Fruit fly (Drosophila melanogaster) whole organism, embryonic: Measurements from ENCODE around the gene tws.

Experiments used
- B-H2 ChIP-seq: fragments of 200-800 bp; sonication (Bioruptor generic); optimal IDR thresholded peaks from 2 replicates; lab custom pipeline; 2018; ENCODE audit warnings: missing biosample characterization, mild to moderate bottlenecking, missing genetic modification characterization
- Bdp1 ChIP-seq: fragments of 200-800 bp; sonication (Bioruptor generic); optimal IDR thresholded peaks from 3 replicates; lab custom pipeline; 2016; ENCODE audit warnings: missing biosample characterization, missing genetic modification characterization
- CG12391 ChIP-seq: fragments of 200-800 bp; sonication (Bioruptor generic); optimal IDR thresholded peaks from 3 replicates; lab custom pipeline; 2018; ENCODE audit warnings: missing biosample characterization, mild to moderate bottlenecking, missing genetic modification characterization, moderate library complexity
- CG12659 ChIP-seq: fragments of 200-800 bp; sonication (Bioruptor generic); optimal IDR thresholded peaks from 3 replicates; lab custom pipeline; 2017; ENCODE audit warnings: mild to moderate bottlenecking, missing biosample characterization, missing genetic modification reagents, missing genetic modification characterization
- CG12769 ChIP-seq: fragments of 200-800 bp; sonication (Bioruptor generic); optimal IDR thresholded peaks from 2 replicates; lab custom pipeline; 2019; ENCODE audit warnings: missing biosample characterization, mild to moderate bottlenecking, missing genetic modification characterization, moderate library complexity
- CG13624 ChIP-seq: fragments of 200-800 bp; sonication (Bioruptor generic); optimal IDR thresholded peaks from 2 replicates; lab custom pipeline; 2016; ENCODE audit warnings: missing biosample characterization, missing genetic modification characterization
- CG15514 ChIP-seq: fragments of 200-800 bp; sonication (Bioruptor generic); optimal IDR thresholded peaks from 3 replicates; lab custom pipeline; 2017; ENCODE audit warnings: missing biosample characterization, missing genetic modification characterization, mild to moderate bottlenecking, moderate library complexity, missing genetic modification reagents
- CG15601 ChIP-seq: fragments of 200-800 bp; sonication (Bioruptor generic); optimal IDR thresholded peaks from 3 replicates; lab custom pipeline; 2019; ENCODE audit warnings: missing biosample characterization, mild to moderate bottlenecking, missing genetic modification characterization, moderate library complexity
- CG1602 ChIP-seq: fragments of 200-800 bp; sonication (Bioruptor generic); optimal IDR thresholded peaks from 3 replicates; lab custom pipeline; 2016; ENCODE audit warnings: missing biosample characterization, missing genetic modification characterization
- CG17385 ChIP-seq: fragments of 200-800 bp; sonication (Bioruptor generic); optimal IDR thresholded peaks from 3 replicates; lab custom pipeline; 2018; ENCODE audit warnings: missing biosample characterization, mild to moderate bottlenecking, missing genetic modification characterization
- CG17802 ChIP-seq: fragments of 200-800 bp; sonication (Bioruptor generic); optimal IDR thresholded peaks from 2 replicates; lab custom pipeline; 2018; ENCODE audit warnings: missing biosample characterization, mild to moderate bottlenecking, missing genetic modification characterization, moderate library complexity
- CG18011 ChIP-seq: fragments of 200-800 bp; sonication (Bioruptor generic); optimal IDR thresholded peaks from 2 replicates; lab custom pipeline; 2017; ENCODE audit warnings: missing biosample characterization, missing genetic modification characterization, mild to moderate bottlenecking, moderate library complexity, missing genotype
- CG42726 ChIP-seq: fragments of 200-800 bp; sonication (Bioruptor generic); IDR thresholded peaks from 2 replicates; pipeline ENCODE4 v1.3.6; 2022; ENCODE audit warnings: missing biosample characterization, missing genetic modification characterization; ENCODE audit not compliant: partially characterized antibody
- CG4328 ChIP-seq: fragments of 200-800 bp; sonication (Bioruptor generic); optimal IDR thresholded peaks from 3 replicates; lab custom pipeline; 2017; ENCODE audit warnings: missing biosample characterization, missing genetic modification reagents, missing genetic modification characterization
- CG4730 ChIP-seq: fragments of 200-800 bp; sonication (Bioruptor generic); IDR thresholded peaks from 2 replicates; pipeline ENCODE4 v1.3.6; 2022; ENCODE audit warnings: missing biosample characterization, missing genetic modification characterization
- CG6791 ChIP-seq: fragments of 200-800 bp; sonication (Bioruptor generic); IDR thresholded peaks from 3 replicates; pipeline ENCODE4 v1.3.6; 2022; ENCODE audit warnings: missing biosample characterization, missing genetic modification characterization; ENCODE audit not compliant: partially characterized antibody
- CG7556 ChIP-seq: fragments of 200-800 bp; sonication (Bioruptor generic); optimal IDR thresholded peaks from 2 replicates; lab custom pipeline; 2017; ENCODE audit warnings: missing biosample characterization, mild to moderate bottlenecking, missing genetic modification characterization
- CG9609 ChIP-seq: fragments of 200-800 bp; sonication (Bioruptor generic); optimal IDR thresholded peaks from 3 replicates; lab custom pipeline; 2016; ENCODE audit warnings: missing biosample characterization, missing genetic modification characterization
- D19B ChIP-seq: fragments of 200-800 bp; sonication (Bioruptor generic); optimal IDR thresholded peaks from 2 replicates; lab custom pipeline; 2017; ENCODE audit warnings: missing biosample characterization, mild to moderate bottlenecking, missing genetic modification characterization
- Deaf1 ChIP-seq: fragments of 200-800 bp; optimal IDR thresholded peaks from 3 replicates; lab custom pipeline; 2019; ENCODE audit warnings: missing biosample characterization, mild to moderate bottlenecking, missing genetic modification characterization, moderate library complexity
- H15 ChIP-seq: fragments of 200-800 bp; sonication (Bioruptor generic); IDR thresholded peaks from 3 replicates; pipeline ENCODE4 v1.3.6; 2022; ENCODE audit warnings: missing biosample characterization, missing genetic modification characterization
- HLH54F ChIP-seq: fragments of 200-800 bp; sonication (Bioruptor generic); optimal IDR thresholded peaks from 3 replicates; lab custom pipeline; 2016; ENCODE audit warnings: missing biosample characterization, missing genetic modification characterization
- Hr3 ChIP-seq: fragments of 200-800 bp; sonication (Bioruptor generic); optimal IDR thresholded peaks from 3 replicates; lab custom pipeline; 2016; ENCODE audit warnings: missing biosample characterization, missing genetic modification characterization
- Hr39 ChIP-seq: fragments of >200 bp; optimal IDR thresholded peaks from 2 replicates; lab custom pipeline; 2017
- Hr51 ChIP-seq, 2 experiments: fragments of 200-800 bp; sonication (Bioruptor generic); optimal IDR thresholded peaks; 2 replicates in 1 of 2; 3 replicates in 1 of 2; lab custom pipeline; 2016 to 2018; ENCODE audit warnings: missing biosample characterization in 2 of 2, missing genetic modification characterization in 2 of 2, mild to moderate bottlenecking in 1 of 2, moderate library complexity in 1 of 2
- Mad ChIP-seq: fragments of 200-800 bp; sonication (Bioruptor generic); optimal IDR thresholded peaks from 2 replicates; lab custom pipeline; 2016; ENCODE audit warnings: missing biosample characterization, missing genetic modification characterization
- Med ChIP-seq: fragments of 200-800 bp; sonication (Bioruptor generic); peaks from one replicate; lab custom pipeline; 2016; ENCODE audit warnings: missing biosample characterization, missing genetic modification characterization, mild to moderate bottlenecking, inconsistent platforms, moderate library complexity
- Mrtf ChIP-seq: fragments of 200-800 bp; sonication (Bioruptor generic); IDR thresholded peaks from 3 replicates; pipeline ENCODE4 v1.3.6; 2022; ENCODE audit warnings: missing biosample characterization, missing genetic modification characterization
- Myb ChIP-seq: fragments of 200-800 bp; sonication (Bioruptor generic); optimal IDR thresholded peaks from 2 replicates; lab custom pipeline; 2016; ENCODE audit warnings: missing biosample characterization, missing genetic modification characterization
- NC2β ChIP-seq: fragments of 200-800 bp; sonication (Bioruptor generic); optimal IDR thresholded peaks from 2 replicates; lab custom pipeline; 2016; ENCODE audit warnings: missing biosample characterization, missing genetic modification characterization
- Nf-YB ChIP-seq: fragments of 200-800 bp; sonication (Bioruptor generic); optimal IDR thresholded peaks from 3 replicates; lab custom pipeline; 2019; ENCODE audit warnings: missing biosample characterization, mild to moderate bottlenecking, missing genetic modification characterization, moderate library complexity
- Ravus ChIP-seq: fragments of 200-800 bp; sonication (Bioruptor generic); IDR thresholded peaks from 2 replicates; pipeline ENCODE4 v1.3.6; 2022; ENCODE audit warnings: missing biosample characterization, missing genetic modification characterization
- ab ChIP-seq: fragments of 200-800 bp; sonication (Bioruptor generic); optimal IDR thresholded peaks from 2 replicates; lab custom pipeline; 2016; ENCODE audit warnings: missing biosample characterization, missing genetic modification characterization
- aop ChIP-seq: fragments of 200-800 bp; sonication (Bioruptor generic); IDR thresholded peaks from 2 replicates; pipeline ENCODE4 v1.3.6; 2022; ENCODE audit warnings: missing biosample characterization, missing genetic modification characterization
- bab2 ChIP-seq: fragments of 200-800 bp; sonication (Bioruptor generic); optimal IDR thresholded peaks from 2 replicates; lab custom pipeline; 2016; ENCODE audit warnings: missing biosample characterization, missing genetic modification characterization
- br ChIP-seq: fragments of >200 bp; optimal IDR thresholded peaks from 2 replicates; lab custom pipeline; 2017
- cad ChIP-seq: fragments of >200 bp; optimal IDR thresholded peaks from 2 replicates; lab custom pipeline; 2017; ENCODE audit warnings: missing biosample characterization, missing genetic modification characterization
- ci ChIP-seq: fragments of 200-800 bp; sonication (Bioruptor generic); IDR thresholded peaks from 3 replicates; pipeline ENCODE4 v1.3.6; 2022; ENCODE audit warnings: missing biosample characterization, missing genetic modification characterization
- disco-r ChIP-seq: fragments of 200-800 bp; sonication (Bioruptor generic); optimal IDR thresholded peaks from 2 replicates; lab custom pipeline; 2016; ENCODE audit warnings: missing biosample characterization, missing genetic modification characterization
- eve ChIP-seq, 2 experiments: fragments of >200 bp; optimal IDR thresholded peaks; 2 replicates each; lab custom pipeline; 2017; ENCODE audit warnings: missing biosample characterization in 2 of 2, missing genetic modification characterization in 2 of 2
- gro ChIP-seq: fragments of 200-800 bp; sonication (Bioruptor generic); optimal IDR thresholded peaks from 2 replicates; lab custom pipeline; 2016; ENCODE audit warnings: missing biosample characterization, missing genetic modification characterization
- gsb-n ChIP-seq: fragments of 200-800 bp; sonication (Bioruptor generic); optimal IDR thresholded peaks from 3 replicates; lab custom pipeline; 2018; ENCODE audit warnings: missing biosample characterization, mild to moderate bottlenecking, missing genetic modification characterization
- ken ChIP-seq: fragments of 200-800 bp; sonication (Bioruptor generic); IDR thresholded peaks from 3 replicates; pipeline ENCODE4 v1.3.6; 2022; ENCODE audit warnings: missing biosample characterization, missing genetic modification characterization
- luna ChIP-seq: fragments of 200-800 bp; sonication (Bioruptor generic); optimal IDR thresholded peaks from 2 replicates; lab custom pipeline; 2016; ENCODE audit warnings: missing biosample characterization, missing genetic modification characterization
- pho ChIP-seq: fragments of 200-800 bp; sonication (Bioruptor generic); optimal IDR thresholded peaks from 2 replicates; lab custom pipeline; 2016; ENCODE audit warnings: missing biosample characterization, missing genetic modification characterization
- pnt ChIP-seq: fragments of 200-800 bp; sonication (Bioruptor generic); optimal IDR thresholded peaks from 3 replicates; lab custom pipeline; 2016; ENCODE audit warnings: missing biosample characterization, missing genetic modification characterization
- schlank ChIP-seq: fragments of 200-800 bp; sonication (Bioruptor generic); optimal IDR thresholded peaks from 2 replicates; lab custom pipeline; 2018; ENCODE audit warnings: missing biosample characterization, mild to moderate bottlenecking, missing genetic modification characterization
- sd ChIP-seq: fragments of 200-800 bp; sonication (Bioruptor generic); optimal IDR thresholded peaks from 3 replicates; lab custom pipeline; 2018; ENCODE audit warnings: missing biosample characterization, mild to moderate bottlenecking, missing genetic modification characterization, moderate library complexity
- stwl ChIP-seq: fragments of 200-800 bp; sonication (Bioruptor generic); optimal IDR thresholded peaks from 3 replicates; lab custom pipeline; 2018; ENCODE audit warnings: missing biosample characterization, mild to moderate bottlenecking, missing genetic modification characterization, moderate library complexity
- trh ChIP-seq: fragments of 200-800 bp; sonication (Bioruptor generic); optimal IDR thresholded peaks from 2 replicates; lab custom pipeline; 2016; ENCODE audit warnings: missing biosample characterization, missing genetic modification characterization
- tx ChIP-seq: fragments of 200-800 bp; sonication (Bioruptor generic); optimal IDR thresholded peaks from 2 replicates; lab custom pipeline; 2016; ENCODE audit warnings: missing biosample characterization, missing genetic modification characterization

The tws gene

dm6 chr3R:10079267-10079987 is 60.1 kb downstream of the tws start (continued):
- TF ChIP-seq CG6791 (GFP tag; lab: Robert Waterston, UW) (no peak), D19B (GFP tag; lab: Kevin White, UChicago) (no peak), gro (no peak), stwl (tag; lab: Kevin White, UChicago) (no peak), luna (GFP tag; lab: Kevin White, UChicago) (no peak), CG12391 (tag; lab: Kevin White, UChicago) (peak; percentile 23), CG13624 (no peak), eve (GFP tag; optimal IDR thresholded peaks at IDR 0.05; lab: Kevin White, UChicago) (peak in 1 of 2 experiments; percentile 43), CG17802 (tag; lab: Kevin White, UChicago) (no peak), disco-r (GFP tag; lab: Kevin White, UChicago) (no peak), Deaf1 (tag; lab: Kevin White, UChicago) (no peak), Ravus (GFP tag; lab: Robert Waterston, UW) (no peak), gsb-n (tag; lab: Kevin White, UChicago) (no peak), schlank (tag; lab: Kevin White, UChicago) (no peak), Hr51 (GFP tag; optimal IDR thresholded peaks at IDR 0.05; lab: Kevin White, UChicago) (peak in 1 of 2 experiments; percentile 51), Hr39 (lab: Kevin White, UChicago) (no peak), Mrtf (0 out of 3 replicates have a peak, but pooled peaks have one; percentile 29), CG12769 (tag; lab: Kevin White, UChicago) (no peak), ci (GFP tag; lab: Robert Waterston, UW) (peak; percentile 79; the same call in 2 of the 3 replicates), aop (GFP tag; lab: Robert Waterston, UW) (no peak), CG17385 (GFP tag; lab: Kevin White, UChicago) (no peak), CG9609 (GFP tag; lab: Kevin White, UChicago) (peak; percentile 6), Bdp1 (GFP tag; lab: Kevin White, UChicago) (no peak), trh (GFP tag; lab: Kevin White, UChicago) (no peak), CG18011 (no peak), CG4730 (GFP tag; lab: Robert Waterston, UW) (no peak), H15 (GFP tag; lab: Robert Waterston, UW) (no peak), pnt (GFP tag; lab: Kevin White, UChicago) (no peak), NC2β (GFP tag; lab: Kevin White, UChicago) (peak; percentile 24), Med (GFP tag; lab: Kevin White, UChicago) (peak; percentile 57), HLH54F (GFP tag; lab: Kevin White, UChicago) (no peak), CG4328 (GFP tag; lab: Kevin White, UChicago) (no peak), ab (no peak), br (lab: Kevin White, UChicago) (no peak), Myb (GFP tag; lab: Kevin White, UChicago) (no peak), CG15601 (tag; lab: Kevin White, UChicago) (no peak), B-H2 (GFP tag; lab: Kevin White, UChicago) (no peak), ken (GFP tag; lab: Robert Waterston, UW) (peak; percentile 52; the same call in 1 of the 3 replicates), CG7556 (GFP tag; lab: Kevin White, UChicago) (no peak), cad (GFP tag; lab: Kevin White, UChicago) (no peak), sd (no peak), Mad (GFP tag; lab: Kevin White, UChicago) (no peak), CG1602 (GFP tag; lab: Kevin White, UChicago) (peak; percentile 18), pho (GFP tag; lab: Kevin White, UChicago) (no peak), CG42726 (GFP tag; lab: Robert Waterston, UW) (no peak), Hr3 (GFP tag; lab: Kevin White, UChicago) (no peak), CG12659 (no peak), Nf-YB (GFP tag; lab: Kevin White, UChicago) (no peak), bab2 (GFP tag; lab: Kevin White, UChicago) (peak; percentile 11), tx (peak; percentile 8), CG15514 (peak; percentile 4)
